Worm (Caenorhabditis elegans) whole organism, L2 larva: ENCODE results near the gene F58F12.1.

ENCODE experiments used
- nhr-12 ChIP-seq: fragments of 150-350 bp; optimal IDR thresholded peaks from 2 replicates; lab custom pipeline; 2014; ENCODE audit warnings: missing biosample characterization, missing genetic modification characterization
- nhr-77 ChIP-seq: fragments of 150-350 bp; optimal IDR thresholded peaks from 2 replicates; lab custom pipeline; 2014; ENCODE audit warnings: missing biosample characterization, missing genetic modification characterization
- skn-1 ChIP-seq: sonication (generic microtip); optimal IDR thresholded peaks from 2 replicates; lab custom pipeline; 2017; ENCODE audit warnings: missing biosample characterization, missing genetic modification characterization
- unc-39 ChIP-seq: fragments of 150-350 bp; optimal IDR thresholded peaks from 2 replicates; lab custom pipeline; 2014; ENCODE audit warnings: missing biosample characterization, missing genetic modification characterization

ce11 chrII:6339511-6339910, 43.9 kb upstream of the F58F12.1 start:
- no peak for TF ChIP-seq unc-39 (tag; lab: Kevin White, UChicago)
- no peak for TF ChIP-seq nhr-77 (tag; lab: Kevin White, UChicago)
- TF ChIP-seq nhr-12 (tag; lab: Kevin White, UChicago): no peak
- TF ChIP-seq skn-1 (tag; lab: Kevin White, UChicago): no peak
